Worm (Caenorhabditis elegans) whole organism, L1 larva: ENCODE data around the gene frpr-15.
A peak's percentile ranks its signal among the peaks of the same experiment; 100 is the strongest.

Source experiments
- C34B4.2 ChIP-seq: sonication (generic microtip); optimal IDR thresholded peaks from 2 replicates; lab custom pipeline; 2017; ENCODE audit warnings: mild to moderate bottlenecking, missing genetic modification characterization, missing compliant biosample characterization
- F16B12.6 ChIP-seq: fragments of 150-350 bp; optimal IDR thresholded peaks from 2 replicates; lab custom pipeline; 2014; ENCODE audit warnings: missing biosample characterization, missing genetic modification characterization
- aly-2 ChIP-seq: fragments of 150-350 bp; optimal IDR thresholded peaks from 2 replicates; lab custom pipeline; 2014; ENCODE audit warnings: missing biosample characterization, missing genetic modification characterization
- ceh-8 ChIP-seq: fragments of 200-800 bp; sonication (Bioruptor generic); optimal IDR thresholded peaks from 2 replicates; lab custom pipeline; 2018; ENCODE audit warnings: mild to moderate bottlenecking, missing genetic modification characterization, moderate library complexity, missing compliant biosample characterization
- ceh-82 ChIP-seq, 3 experiments: fragments of 150-350 bp in 1 of 3; sonication (generic microtip) in 2 of 3; optimal IDR thresholded peaks; 2 replicates each; lab custom pipeline; 2014 to 2017; ENCODE audit warnings: missing biosample characterization in 3 of 3, missing genetic modification characterization in 3 of 3
- dpl-1 ChIP-seq, 3 experiments: fragments of 150-350 bp in 2 of 3; sonication (generic microtip) in 1 of 3; optimal IDR thresholded peaks; 2 replicates each; lab custom pipeline; 2014 to 2017; ENCODE audit warnings: missing biosample characterization in 3 of 3, missing genetic modification characterization in 3 of 3, missing genetic modification reagents in 3 of 3
- dsc-1 ChIP-seq: sonication (generic microtip); optimal IDR thresholded peaks from 2 replicates; lab custom pipeline; 2016; ENCODE audit warnings: mild to moderate bottlenecking, missing genetic modification characterization, missing compliant biosample characterization
- efl-1 ChIP-seq, 4 experiments: fragments of 150-350 bp; optimal IDR thresholded peaks in 3 of 4; peaks in 1 of 4; 1 replicate in 1 of 4; 2 replicates in 3 of 4; lab custom pipeline; 2014; ENCODE audit warnings: missing biosample characterization in 2 of 4, missing genetic modification characterization in 2 of 4, missing genetic modification reagents in 2 of 4
- egl-13 ChIP-seq: sonication (generic microtip); optimal IDR thresholded peaks from 2 replicates; lab custom pipeline; 2016; ENCODE audit warnings: missing genotype, missing genetic modification reagents, missing genetic modification characterization, missing compliant biosample characterization
- elt-2 ChIP-seq: sonication (generic microtip); optimal IDR thresholded peaks from 2 replicates; lab custom pipeline; 2016; ENCODE audit warnings: missing genetic modification characterization, mild to moderate bottlenecking, inconsistent platforms, missing compliant biosample characterization, missing genetic modification reagents
- elt-3 ChIP-seq, 6 experiments: fragments of 150-350 bp in 1 of 6; sonication (generic microtip); optimal IDR thresholded peaks; 2 replicates each; lab custom pipeline; 2017 to 2018; ENCODE audit warnings: missing biosample characterization in 6 of 6, missing genetic modification characterization in 6 of 6, inconsistent platforms in 1 of 6
- fkh-10 ChIP-seq: sonication (generic microtip); optimal IDR thresholded peaks from 2 replicates; lab custom pipeline; 2017; ENCODE audit warnings: missing biosample characterization, missing genetic modification reagents, missing genetic modification characterization
- fkh-4 ChIP-seq: sonication (generic microtip); optimal IDR thresholded peaks from 2 replicates; lab custom pipeline; 2016; ENCODE audit warnings: missing compliant biosample characterization, missing genetic modification characterization, borderline replicate concordance
- fos-1 ChIP-seq: fragments of 150-350 bp; optimal IDR thresholded peaks from 2 replicates; lab custom pipeline; 2014; ENCODE audit warnings: missing biosample characterization, missing genetic modification characterization
- lin-13 ChIP-seq: fragments of 150-350 bp; optimal IDR thresholded peaks from 2 replicates; lab custom pipeline; 2014; ENCODE audit warnings: missing biosample characterization, missing genetic modification reagents, missing genetic modification characterization
- lin-14 ChIP-seq: fragments of 200-800 bp; sonication (Bioruptor generic); optimal IDR thresholded peaks from 2 replicates; lab custom pipeline; 2018; ENCODE audit warnings: mild to moderate bottlenecking, missing genetic modification characterization, moderate library complexity, missing compliant biosample characterization
- lin-15B ChIP-seq: fragments of 150-350 bp; sonication (generic microtip); optimal IDR thresholded peaks from 3 replicates; lab custom pipeline; 2014; ENCODE audit warnings: missing biosample characterization, missing genetic modification characterization
- lin-35 ChIP-seq, 2 experiments: fragments of 150-350 bp; optimal IDR thresholded peaks; 2 replicates each; lab custom pipeline; 2014; ENCODE audit warnings: missing biosample characterization in 2 of 2, missing genetic modification characterization in 2 of 2, missing genetic modification reagents in 2 of 2
- lsy-2 ChIP-seq, 2 experiments: fragments of 150-350 bp; optimal IDR thresholded peaks; 2 replicates each; lab custom pipeline; 2014; ENCODE audit warnings: missing biosample characterization in 2 of 2, missing genetic modification characterization in 2 of 2
- mab-9 ChIP-seq: fragments of 200-800 bp; sonication (Bioruptor generic); IDR thresholded peaks from 2 replicates; pipeline ENCODE4 v1.3.6; 2022; ENCODE audit warnings: missing genetic modification reagents, missing genetic modification characterization, missing compliant biosample characterization
- mep-1 ChIP-seq: fragments of 150-350 bp; optimal IDR thresholded peaks from 2 replicates; lab custom pipeline; 2014; ENCODE audit warnings: missing biosample characterization, missing genetic modification characterization
- nhr-11 ChIP-seq: fragments of 150-350 bp; optimal IDR thresholded peaks from 2 replicates; lab custom pipeline; 2014; ENCODE audit warnings: missing biosample characterization, missing genetic modification characterization
- nhr-19 ChIP-seq: fragments of 200-800 bp; sonication (Bioruptor generic); conservative IDR thresholded peaks from 2 replicates; pipeline ENCODE4 v1.3.6; 2022; ENCODE audit warnings: missing genetic modification characterization, missing compliant biosample characterization
- nhr-237 ChIP-seq: fragments of 150-350 bp; optimal IDR thresholded peaks from 2 replicates; lab custom pipeline; 2014; ENCODE audit warnings: missing biosample characterization, missing genetic modification characterization
- nhr-28 ChIP-seq: fragments of 150-350 bp; optimal IDR thresholded peaks from 2 replicates; lab custom pipeline; 2014; ENCODE audit warnings: missing biosample characterization, missing genetic modification characterization
- nhr-71 ChIP-seq: sonication (generic microtip); optimal IDR thresholded peaks from 2 replicates; lab custom pipeline; 2016; ENCODE audit warnings: mild to moderate bottlenecking, missing genetic modification characterization, moderate library complexity, missing compliant biosample characterization
- nhr-77 ChIP-seq: fragments of 150-350 bp; optimal IDR thresholded peaks from 2 replicates; lab custom pipeline; 2014; ENCODE audit warnings: missing biosample characterization, missing genetic modification characterization
- pag-3 ChIP-seq: sonication (generic microtip); optimal IDR thresholded peaks from 2 replicates; lab custom pipeline; 2017; ENCODE audit warnings: missing genetic modification characterization, mild to moderate bottlenecking, missing compliant biosample characterization, antibody characterized with exemption, borderline replicate concordance; ENCODE audit not compliant: insufficient read depth
- rnt-1 ChIP-seq: sonication (generic microtip); optimal IDR thresholded peaks from 2 replicates; lab custom pipeline; 2016; ENCODE audit warnings: mild to moderate bottlenecking, missing genetic modification characterization, moderate library complexity, missing compliant biosample characterization
- skn-1 ChIP-seq: fragments of 150-350 bp; optimal IDR thresholded peaks from 2 replicates; lab custom pipeline; 2014; ENCODE audit warnings: missing biosample characterization, missing genetic modification characterization
- snpc-4 ChIP-seq: fragments of 150-350 bp; optimal IDR thresholded peaks from 2 replicates; lab custom pipeline; 2014; ENCODE audit warnings: missing biosample characterization, missing genetic modification characterization
- swsn-7 ChIP-seq: sonication (generic microtip); optimal IDR thresholded peaks from 2 replicates; lab custom pipeline; 2016; ENCODE audit warnings: missing genetic modification characterization, missing compliant biosample characterization
- unc-30 ChIP-seq: sonication (generic microtip); optimal IDR thresholded peaks from 2 replicates; lab custom pipeline; 2017; ENCODE audit warnings: missing biosample characterization, missing genetic modification characterization
- xbp-1 ChIP-seq: sonication (generic microtip); optimal IDR thresholded peaks from 2 replicates; lab custom pipeline; 2016; ENCODE audit warnings: missing genetic modification characterization, missing compliant biosample characterization
- zag-1 ChIP-seq: fragments of 150-350 bp; optimal IDR thresholded peaks from 2 replicates; lab custom pipeline; 2014; ENCODE audit warnings: missing biosample characterization, missing genetic modification characterization
- zip-4 ChIP-seq: fragments of 200-800 bp; sonication (Bioruptor generic); optimal IDR thresholded peaks from 2 replicates; lab custom pipeline; 2018; ENCODE audit warnings: mild to moderate bottlenecking, missing genetic modification characterization, moderate library complexity, missing compliant biosample characterization
- ztf-4 ChIP-seq: fragments of 150-350 bp; optimal IDR thresholded peaks from 2 replicates; lab custom pipeline; 2014; ENCODE audit warnings: missing biosample characterization, missing genetic modification characterization

frpr-15 gene

ce11 chrV:12695155-12695554, 15.2 kb downstream of the frpr-15 start, which contains the start of gene parn-1:
TSS of gene parn-1 (minus strand) at chrV:12695255.
- TF ChIP-seq nhr-77 (tag; lab: Kevin White, UChicago) (no peak), F16B12.6 (no peak), elt-3 (tag; optimal IDR thresholded peaks at IDR 0.05; lab: Kevin White, UChicago) (no peak), fkh-4 (tag; lab: Kevin White, UChicago) (no peak), rnt-1 (tag; lab: Kevin White, UChicago) (no peak), xbp-1 (no peak), zag-1 (no peak), ceh-82 (tag; optimal IDR thresholded peaks at IDR 0.05; lab: Kevin White, UChicago) (no peak), swsn-7 (tag; lab: Kevin White, UChicago) (no peak), nhr-28 (tag; lab: Kevin White, UChicago) (no peak), nhr-71 (tag; lab: Kevin White, UChicago) (no peak), ceh-8 (GFP tag; lab: Kevin White, UChicago) (no peak), pag-3 (tag; lab: Kevin White, UChicago) (no peak), fkh-10 (no peak), dpl-1 (GFP tag; optimal IDR thresholded peaks at IDR 0.05; lab: Kevin White, UChicago) (no peak)

- TF ChIP-seq mab-9 (GFP tag; lab: Robert Waterston, UW) (no peak), nhr-19 (no peak), aly-2 (no peak), dpl-1 (GFP tag; optimal IDR thresholded peaks at IDR 0.05; lab: Kevin White, UChicago) (no peak), C34B4.2 (tag; lab: Kevin White, UChicago) (no peak)
Measured at ce11 chrV:12695968-12696367, 16.1 kb downstream of the frpr-15 start, which contains the start of gene K10C8.4. TSS of gene K10C8.4 (plus strand) at chrV:12696268.

DNA sequence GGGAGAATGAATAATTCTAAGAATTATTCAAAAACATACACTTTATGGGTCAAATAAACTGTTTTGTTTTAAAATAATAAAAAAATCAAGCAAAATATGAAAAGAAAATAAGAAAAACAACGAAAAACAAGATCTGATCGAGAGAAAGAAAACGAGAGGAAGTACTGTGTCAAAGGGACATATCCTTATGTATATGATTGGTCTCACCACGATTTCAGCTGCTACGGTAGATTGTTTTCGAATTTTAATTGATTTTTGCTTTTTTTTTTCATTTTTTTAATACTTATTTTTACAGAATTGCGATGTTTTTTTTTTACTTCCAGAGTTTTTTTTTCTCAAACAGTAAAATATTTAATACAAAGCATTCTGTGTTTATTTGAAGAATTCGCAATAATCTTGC, 16.9 kb downstream of the frpr-15 start:
- TF ChIP-seq unc-30 (no peak), mab-9 (GFP tag; lab: Robert Waterston, UW) (no peak), elt-2 (tag; lab: Kevin White, UChicago) (no peak), lin-13 (no peak), xbp-1 (no peak), egl-13 (no peak)

ce11 chrV:12697364-12697901, 17.5 kb downstream of the frpr-15 start, which contains the start of gene istr-1:
TSS of gene istr-1 (plus strand) at chrV:12697858.
- peak; percentile 72 for TF ChIP-seq zip-4 (GFP tag; lab: Kevin White, UChicago)
- peak; percentile 6 for TF ChIP-seq skn-1 (tag; lab: Kevin White, UChicago)
- TF ChIP-seq efl-1 (optimal IDR thresholded peaks at IDR 0.05; lab: Kevin White, UChicago) = peak; percentile 12 to 19
- peak in 1 of 2 experiments; percentile 25 for TF ChIP-seq efl-1 (GFP tag; optimal IDR thresholded peaks at IDR 0.05 in 1 of 2; lab: Kevin White, UChicago)
- peak in 2 of 3 experiments; percentile 7 to 51 for TF ChIP-seq dpl-1 (GFP tag; optimal IDR thresholded peaks at IDR 0.05; lab: Kevin White, UChicago)
- peak; percentile 33 for TF ChIP-seq nhr-71 (tag; lab: Kevin White, UChicago)
- TF ChIP-seq mep-1 (tag; lab: Kevin White, UChicago) = peak; percentile 35
- peak; percentile 33 for TF ChIP-seq lin-15B
- TF ChIP-seq ceh-82 (tag; optimal IDR thresholded peaks at IDR 0.05; lab: Kevin White, UChicago) = peak in 1 of 3 experiments; percentile 16
- TF ChIP-seq dsc-1 (tag; lab: Kevin White, UChicago) = peak; percentile 5
- TF ChIP-seq snpc-4 (tag; lab: Kevin White, UChicago) = peak; percentile 16
- peak; percentile 53 for TF ChIP-seq lin-14
- TF ChIP-seq lsy-2 (tag; optimal IDR thresholded peaks at IDR 0.05; lab: Kevin White, UChicago) = peak in 1 of 2 experiments; percentile 33
- TF ChIP-seq ztf-4 = no peak
- no peak for TF ChIP-seq nhr-11 (tag; lab: Kevin White, UChicago)
- TF ChIP-seq fos-1 (tag; lab: Kevin White, UChicago) = peak; percentile 49
- TF ChIP-seq zag-1 = no peak
- peak; percentile 33 to 52 for TF ChIP-seq lin-35 (GFP tag; optimal IDR thresholded peaks at IDR 0.05; lab: Kevin White, UChicago)
- no peak for TF ChIP-seq nhr-237 (tag; lab: Kevin White, UChicago)
